Worm (Caenorhabditis elegans) whole organism, L4 larva: Measurements from ENCODE around the gene F41C3.7.

Source experiments
- F10B5.3 ChIP-seq: sonication (generic microtip); optimal IDR thresholded peaks from 2 replicates; lab custom pipeline; 2016; ENCODE audit warnings: mild to moderate bottlenecking, missing genetic modification characterization, missing compliant biosample characterization
- Y75B8A.6 ChIP-seq: fragments of 200-800 bp; sonication (Bioruptor generic); IDR thresholded peaks from 2 replicates; pipeline ENCODE4 v1.3.6; 2022; ENCODE audit warnings: missing genetic modification reagents, missing genetic modification characterization, missing compliant biosample characterization
- aha-1 ChIP-seq: fragments of 150-350 bp; peaks from one replicate; lab custom pipeline; 2014; ENCODE audit warnings: missing biosample characterization, missing genetic modification characterization
- aly-2 ChIP-seq: sonication (generic microtip); optimal IDR thresholded peaks from 2 replicates; lab custom pipeline; 2018; ENCODE audit warnings: missing biosample characterization, missing genetic modification characterization
- ama-1 ChIP-seq: fragments of 150-350 bp; optimal IDR thresholded peaks from 2 replicates; lab custom pipeline; 2014; ENCODE audit warnings: inconsistent platforms, mixed read lengths
- arid-1 ChIP-seq: fragments of 200-800 bp; sonication (Bioruptor generic); conservative IDR thresholded peaks from 2 replicates; pipeline ENCODE4 v1.3.6; 2022; ENCODE audit warnings: missing genetic modification reagents, missing genetic modification characterization, missing compliant biosample characterization
- daf-16 ChIP-seq, 3 experiments: sonication (generic microtip); optimal IDR thresholded peaks; 2 replicates each; lab custom pipeline; 2016 to 2017; ENCODE audit warnings: missing genetic modification characterization in 3 of 3, missing genetic modification reagents in 3 of 3, mild to moderate bottlenecking in 2 of 3, missing compliant biosample characterization in 2 of 3, missing biosample characterization in 1 of 3, moderate library complexity in 1 of 3
- dmd-6 ChIP-seq: fragments of 200-800 bp; sonication (Bioruptor generic); IDR thresholded peaks from 2 replicates; pipeline ENCODE4 v1.3.6; 2022; ENCODE audit warnings: missing genetic modification reagents, missing genetic modification characterization, missing compliant biosample characterization
- dve-1 ChIP-seq: sonication (generic microtip); optimal IDR thresholded peaks from 2 replicates; lab custom pipeline; 2017; ENCODE audit warnings: antibody characterized with exemption, mild to moderate bottlenecking, missing genetic modification characterization, missing compliant biosample characterization; ENCODE audit not compliant: insufficient read depth
- hlh-11 ChIP-seq: fragments of 200-800 bp; sonication (Bioruptor generic); optimal IDR thresholded peaks from 2 replicates; lab custom pipeline; 2018; ENCODE audit warnings: mild to moderate bottlenecking, missing genetic modification characterization, missing compliant biosample characterization
- hlh-30 ChIP-seq: sonication (generic microtip); optimal IDR thresholded peaks from 2 replicates; lab custom pipeline; 2017; ENCODE audit warnings: antibody characterized with exemption, mild to moderate bottlenecking, missing genetic modification characterization, missing compliant biosample characterization; ENCODE audit not compliant: insufficient read depth
- lim-7 ChIP-seq: fragments of 200-800 bp; sonication (Bioruptor generic); IDR thresholded peaks from 2 replicates; pipeline ENCODE4 v1.3.6; 2022; ENCODE audit warnings: missing genetic modification characterization, missing compliant biosample characterization
- lin-1 ChIP-seq: fragments of 200-800 bp; sonication (Bioruptor generic); IDR thresholded peaks from 2 replicates; pipeline ENCODE4 v1.3.6; 2022; ENCODE audit warnings: missing genetic modification reagents, missing genetic modification characterization, missing compliant biosample characterization
- lin-15B ChIP-seq: fragments of 150-350 bp; sonication (generic microtip); optimal IDR thresholded peaks from 3 replicates; lab custom pipeline; 2014; ENCODE audit warnings: missing biosample characterization, missing genetic modification characterization
- lir-3 ChIP-seq: sonication (generic microtip); optimal IDR thresholded peaks from 2 replicates; lab custom pipeline; 2016; ENCODE audit warnings: mild to moderate bottlenecking, missing genetic modification characterization, missing compliant biosample characterization
- mdl-1 ChIP-seq, 2 experiments: fragments of 150-350 bp in 1 of 2; sonication (generic microtip) in 1 of 2; optimal IDR thresholded peaks; 2 replicates each; lab custom pipeline; 2014 to 2017; ENCODE audit warnings: missing biosample characterization in 2 of 2, missing genetic modification characterization in 2 of 2
- mdt-29 ChIP-seq: fragments of 200-800 bp; sonication (Bioruptor generic); IDR thresholded peaks from 2 replicates; pipeline ENCODE4 v1.3.6; 2022; ENCODE audit warnings: missing genetic modification reagents, missing genetic modification characterization, missing compliant biosample characterization
- mep-1 ChIP-seq: fragments of 150-350 bp; sonication (generic microtip); optimal IDR thresholded peaks from 3 replicates; lab custom pipeline; 2014; ENCODE audit warnings: missing biosample characterization, missing genetic modification characterization
- mes-2 ChIP-seq: sonication (generic microtip); optimal IDR thresholded peaks from 2 replicates; lab custom pipeline; 2016; ENCODE audit warnings: missing genotype, mild to moderate bottlenecking, missing genetic modification characterization, missing compliant biosample characterization; ENCODE audit not compliant: poor library complexity, severe bottlenecking
- nhr-10 ChIP-seq: fragments of 150-350 bp; optimal IDR thresholded peaks from 2 replicates; lab custom pipeline; 2014; ENCODE audit warnings: missing biosample characterization, missing genetic modification characterization
- nhr-102 ChIP-seq: sonication (generic microtip); optimal IDR thresholded peaks from 2 replicates; lab custom pipeline; 2016; ENCODE audit warnings: mild to moderate bottlenecking, missing genetic modification characterization, moderate library complexity, missing compliant biosample characterization
- nhr-11 ChIP-seq: fragments of 150-350 bp; optimal IDR thresholded peaks from 2 replicates; lab custom pipeline; 2014; ENCODE audit warnings: missing biosample characterization, missing genetic modification characterization
- nhr-25 ChIP-seq: sonication (generic microtip); optimal IDR thresholded peaks from 2 replicates; lab custom pipeline; 2017; ENCODE audit warnings: missing genetic modification characterization, mild to moderate bottlenecking, missing compliant biosample characterization, antibody characterized with exemption, moderate library complexity, borderline replicate concordance; ENCODE audit not compliant: insufficient read depth
- nhr-28 ChIP-seq: fragments of 150-350 bp; optimal IDR thresholded peaks from 2 replicates; lab custom pipeline; 2014; ENCODE audit warnings: missing biosample characterization, missing genetic modification characterization
- nhr-41 ChIP-seq: fragments of 200-800 bp; sonication (Bioruptor generic); IDR thresholded peaks from 2 replicates; pipeline ENCODE4 v1.3.6; 2022; ENCODE audit warnings: missing genetic modification reagents, missing genetic modification characterization, missing compliant biosample characterization
- nhr-48 ChIP-seq: sonication (generic microtip); optimal IDR thresholded peaks from 2 replicates; lab custom pipeline; 2016; ENCODE audit warnings: mild to moderate bottlenecking, missing genetic modification characterization, missing compliant biosample characterization
- nhr-77 ChIP-seq: fragments of 150-350 bp; optimal IDR thresholded peaks from 2 replicates; lab custom pipeline; 2014; ENCODE audit warnings: missing biosample characterization, missing genetic modification characterization
- php-3 ChIP-seq: fragments of 200-800 bp; sonication (Bioruptor generic); IDR thresholded peaks from 2 replicates; pipeline ENCODE4 v1.3.6; 2022; ENCODE audit warnings: missing genetic modification reagents, missing genetic modification characterization, missing compliant biosample characterization
- pqm-1 ChIP-seq: sonication (generic microtip); optimal IDR thresholded peaks from 2 replicates; lab custom pipeline; 2017; ENCODE audit warnings: missing biosample characterization, missing genetic modification characterization
- skn-1 ChIP-seq: fragments of 150-350 bp; optimal IDR thresholded peaks from 2 replicates; lab custom pipeline; 2014; ENCODE audit warnings: missing biosample characterization, missing genetic modification characterization
- snpc-1.2 ChIP-seq: fragments of 200-800 bp; sonication (Bioruptor generic); IDR thresholded peaks from 2 replicates; pipeline ENCODE4 v1.3.6; 2022; ENCODE audit warnings: missing genetic modification reagents, missing genetic modification characterization, missing compliant biosample characterization
- tra-1 ChIP-seq: fragments of 200-800 bp; sonication (Bioruptor generic); IDR thresholded peaks from 2 replicates; pipeline ENCODE4 v1.3.6; 2022; ENCODE audit warnings: missing genetic modification reagents, missing genetic modification characterization, missing compliant biosample characterization
- zag-1 ChIP-seq: fragments of 150-350 bp; optimal IDR thresholded peaks from 2 replicates; lab custom pipeline; 2014; ENCODE audit warnings: missing biosample characterization, missing genetic modification characterization
- zip-11 ChIP-seq: fragments of 200-800 bp; sonication (Bioruptor generic); IDR thresholded peaks from 2 replicates; pipeline ENCODE4 v1.3.6; 2022; ENCODE audit warnings: missing genetic modification characterization, missing compliant biosample characterization
- ztf-11 ChIP-seq: fragments of 150-350 bp; optimal IDR thresholded peaks from 2 replicates; lab custom pipeline; 2014; ENCODE audit warnings: missing biosample characterization, missing genetic modification characterization

The F41C3.7 gene

DNA sequence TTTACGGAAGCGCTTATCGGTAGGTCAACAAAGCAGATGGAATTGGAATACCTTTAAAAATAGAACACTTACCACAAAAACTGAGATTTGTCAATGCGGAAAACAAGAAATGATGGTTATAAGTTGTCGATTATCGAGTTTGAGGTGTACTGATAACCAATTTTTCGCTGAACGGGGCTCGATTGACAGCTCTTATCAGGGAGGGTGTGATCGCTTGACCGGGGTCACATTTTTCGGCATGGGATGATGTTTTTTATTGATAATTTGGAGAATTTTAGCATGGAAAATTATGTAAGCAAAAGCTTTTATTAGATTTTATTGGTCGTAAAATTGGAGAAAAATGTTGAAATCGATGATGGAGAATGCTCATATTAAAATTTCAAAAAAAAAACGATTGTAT, 40.1 kb downstream of the F41C3.7 start:
- no peak for TF ChIP-seq skn-1
- TF ChIP-seq lin-1, result peak; percentile 61
- TF ChIP-seq mdl-1 (tag; optimal IDR thresholded peaks at IDR 0.05; lab: Kevin White, UChicago), result peak in 1 of 2 experiments; percentile 13
- TF ChIP-seq ztf-11 (tag; lab: Kevin White, UChicago), result no peak
- TF ChIP-seq pqm-1 (tag; lab: Kevin White, UChicago), result peak; percentile 98
- peak; percentile 90 for TF ChIP-seq hlh-11 (tag; lab: Kevin White, UChicago)
- TF ChIP-seq nhr-11 (tag; lab: Kevin White, UChicago), result no peak
- 0 out of 2 replicates have a peak, but pooled peaks have one; percentile 42 for TF ChIP-seq tra-1 (GFP tag; lab: Robert Waterston, UW)
- TF ChIP-seq hlh-30 (tag; lab: Kevin White, UChicago), result peak; percentile 62
- TF ChIP-seq Y75B8A.6 (GFP tag; lab: Robert Waterston, UW), result no peak
- peak; percentile 29 for TF ChIP-seq nhr-77 (tag; lab: Kevin White, UChicago)
- peak; percentile 63 for TF ChIP-seq nhr-102
- TF ChIP-seq mes-2, result no peak
- no peak for TF ChIP-seq lin-15B (tag; lab: Kevin White, UChicago)
- no peak for TF ChIP-seq F10B5.3
- no peak for TF ChIP-seq zip-11
- TF ChIP-seq aly-2 (tag; lab: Kevin White, UChicago), result no peak
- no peak for TF ChIP-seq snpc-1.2 (GFP tag; lab: Robert Waterston, UW)
- TF ChIP-seq dve-1 (tag; lab: Kevin White, UChicago), result peak; percentile 91
- peak; percentile 92 for TF ChIP-seq dmd-6 (GFP tag; lab: Robert Waterston, UW)
- TF ChIP-seq nhr-28, result peak; percentile 84
- no peak for TF ChIP-seq daf-16 (GFP tag; optimal IDR thresholded peaks at IDR 0.05; lab: Kevin White, UChicago)
- TF ChIP-seq daf-16 (tag; optimal IDR thresholded peaks at IDR 0.05; lab: Kevin White, UChicago), result peak; percentile 97
- peak; percentile 78; the same call in 1 of the 2 replicates for TF ChIP-seq nhr-41 (GFP tag; lab: Robert Waterston, UW)
- TF ChIP-seq mdt-29 (GFP tag; lab: Robert Waterston, UW), result 0 out of 2 replicates have a peak, but pooled peaks have one; percentile 33
- peak; percentile 98 for TF ChIP-seq php-3 (GFP tag; lab: Robert Waterston, UW)
- peak; percentile 34 for TF ChIP-seq nhr-48 (tag; lab: Kevin White, UChicago)
- no peak for TF ChIP-seq zag-1 (tag; lab: Kevin White, UChicago)

- no peak for TF ChIP-seq mdl-1 (tag; optimal IDR thresholded peaks at IDR 0.05; lab: Kevin White, UChicago)
- no peak for TF ChIP-seq daf-16 (GFP tag; optimal IDR thresholded peaks at IDR 0.05; lab: Kevin White, UChicago)
- TF ChIP-seq daf-16 (tag; optimal IDR thresholded peaks at IDR 0.05; lab: Kevin White, UChicago), result no peak
- no peak for TF ChIP-seq lim-7
- TF ChIP-seq ama-1, result no peak
Observed at ce11 chrII:4771282-4771681, 41.4 kb downstream of the F41C3.7 start, which contains the start of gene F26G1.5. F26G1.5 (minus strand) TSS chrII:4771382.

DNA sequence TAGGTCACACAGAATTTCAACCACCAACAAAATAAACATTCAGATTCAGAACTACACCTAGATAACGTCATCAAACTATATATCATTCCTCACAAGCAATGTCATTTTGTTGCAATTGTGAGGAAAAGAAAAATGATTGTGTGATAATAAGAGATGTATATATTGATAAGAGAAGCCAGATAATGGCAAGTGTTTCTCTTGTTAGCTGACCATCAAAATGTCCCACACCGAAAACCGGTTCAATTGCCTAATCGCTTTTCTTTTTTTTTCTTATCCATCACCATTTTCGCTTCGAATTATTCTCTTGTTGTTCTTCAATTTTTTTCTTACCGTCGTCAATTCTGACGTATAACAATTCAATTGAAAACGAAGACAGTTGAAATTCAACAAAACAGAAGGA, 42.6 kb downstream of the F41C3.7 start:
- TF ChIP-seq mep-1 (tag; lab: Kevin White, UChicago) (no peak), aha-1 (tag; lab: Kevin White, UChicago) (peak; percentile 47), nhr-10 (tag; lab: Kevin White, UChicago) (no peak), snpc-1.2 (GFP tag; lab: Robert Waterston, UW) (no peak), zag-1 (tag; lab: Kevin White, UChicago) (no peak), nhr-48 (tag; lab: Kevin White, UChicago) (peak; percentile 23), nhr-28 (peak; percentile 32), dve-1 (tag; lab: Kevin White, UChicago) (peak; percentile 35), arid-1 (GFP tag; lab: Robert Waterston, UW) (no peak), nhr-25 (peak; percentile 26), hlh-11 (tag; lab: Kevin White, UChicago) (peak; percentile 33), mdt-29 (GFP tag; lab: Robert Waterston, UW) (no peak), ama-1 (no peak), lir-3 (tag; lab: Kevin White, UChicago) (no peak)
